Fruit fly (Drosophila melanogaster): ENCODE results near the gene CG5665.

CG5665 gene

dm6 chr3L:20358212-20358611 lies at the start of gene CG5665:
CG5665 (plus strand) TSS chr3L:20358512.
- no peak for TF ChIP-seq Sox102F (GFP tag; optimal IDR thresholded peaks at IDR 0.05)
- TF ChIP-seq CG9139 (GFP tag; optimal IDR thresholded peaks at IDR 0.05): no peak

DNA sequence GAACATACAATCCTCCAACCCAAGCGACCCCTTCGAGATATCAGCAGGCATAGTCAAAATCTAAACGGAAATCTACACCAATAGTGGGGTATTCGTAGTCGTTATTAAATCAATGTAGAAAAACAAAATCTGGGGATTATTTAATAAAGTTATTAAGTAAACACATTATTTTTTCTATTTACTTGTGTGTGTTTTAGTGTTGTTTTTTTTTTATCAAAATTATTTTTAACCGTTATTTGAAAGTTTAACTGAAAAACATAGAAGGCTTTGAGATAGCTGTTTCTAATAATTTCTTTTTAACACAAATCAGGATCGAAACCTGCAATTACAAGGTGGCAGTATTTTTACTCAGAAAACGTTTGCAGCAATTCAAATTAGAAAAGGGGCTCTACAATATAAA lies 49.0 kb upstream of the CG5665 start, which contains the start of gene polo:
Gene polo (plus strand): TSS at position 301 of the 400 bp plus-strand sequence.
- TF ChIP-seq cyc (GFP tag; optimal IDR thresholded peaks at IDR 0.05): no peak
- no peak for TF ChIP-seq spab (GFP tag; optimal IDR thresholded peaks at IDR 0.05)
- TF ChIP-seq Met (GFP tag; optimal IDR thresholded peaks at IDR 0.05): no peak
- no peak for TF ChIP-seq Eip93F (GFP tag; optimal IDR thresholded peaks at IDR 0.05)
- TF ChIP-seq CG3032 (tag; optimal IDR thresholded peaks at IDR 0.05): no peak
- no peak for TF ChIP-seq Ets96B (tag; optimal IDR thresholded peaks at IDR 0.05)
- no peak for TF ChIP-seq CG34406 (GFP tag; optimal IDR thresholded peaks at IDR 0.05)
- no peak for TF ChIP-seq CG6808 (GFP tag; optimal IDR thresholded peaks at IDR 0.05)
- TF ChIP-seq Sox14 (GFP tag; optimal IDR thresholded peaks at IDR 0.05): no peak
- TF ChIP-seq Hr4 (GFP tag; optimal IDR thresholded peaks at IDR 0.05): no peak
- no peak for TF ChIP-seq net (GFP tag; optimal IDR thresholded peaks at IDR 0.05)
- no peak for TF ChIP-seq CG10631 (GFP tag; optimal IDR thresholded peaks at IDR 0.05)
- TF ChIP-seq CG11762 (GFP tag; optimal IDR thresholded peaks at IDR 0.05; ENCODE audit: insufficient read depth): no peak
- TF ChIP-seq Gug (GFP tag; IDR thresholded peaks at IDR 0.05): no peak
- no peak for TF ChIP-seq ss (GFP tag; optimal IDR thresholded peaks at IDR 0.05)
- no peak for TF ChIP-seq vri (GFP tag; optimal IDR thresholded peaks at IDR 0.05)

dm6 chr3L:20309758-20310733 lies 48.3 kb upstream of the CG5665 start:
- TF ChIP-seq acj6 (GFP tag; optimal IDR thresholded peaks at IDR 0.05): no peak
- TF ChIP-seq CG31627 (GFP tag; optimal IDR thresholded peaks at IDR 0.05): peak; percentile 27
- TF ChIP-seq Lpt (GFP tag; optimal IDR thresholded peaks at IDR 0.05): no peak
- peak; percentile 23 for TF ChIP-seq topi (GFP tag; optimal IDR thresholded peaks at IDR 0.05)
- TF ChIP-seq fd85E (GFP tag; optimal IDR thresholded peaks at IDR 0.05): no peak
- peak; percentile 19 for TF ChIP-seq lz (GFP tag; optimal IDR thresholded peaks at IDR 0.05)
- TF ChIP-seq Sox102F (GFP tag; optimal IDR thresholded peaks at IDR 0.05): no peak
- TF ChIP-seq achi (GFP tag; optimal IDR thresholded peaks at IDR 0.05): peak; percentile 63
- peak; percentile 36 for TF ChIP-seq cyc (GFP tag; optimal IDR thresholded peaks at IDR 0.05)
- no peak for TF ChIP-seq CG11902 (GFP tag; optimal IDR thresholded peaks at IDR 0.05)
- peak; percentile 80 for TF ChIP-seq CG1621 (tag; optimal IDR thresholded peaks at IDR 0.05)
- TF ChIP-seq Sox14 (GFP tag; optimal IDR thresholded peaks at IDR 0.05): peak; percentile 47
- peak; percentile 33 for TF ChIP-seq esn (GFP tag; optimal IDR thresholded peaks at IDR 0.05)
- no peak for TF ChIP-seq CG32006 (GFP tag; optimal IDR thresholded peaks at IDR 0.05)
- TF ChIP-seq Blimp-1 (GFP tag; optimal IDR thresholded peaks at IDR 0.05): no peak
- TF ChIP-seq eg (GFP tag; IDR thresholded peaks at IDR 0.05): no peak
- TF ChIP-seq CG3032 (tag; optimal IDR thresholded peaks at IDR 0.05): peak; percentile 11
- TF ChIP-seq Eip78C (GFP tag): peak; percentile 61
- no peak for TF ChIP-seq vri (GFP tag; optimal IDR thresholded peaks at IDR 0.05)
- TF ChIP-seq CG3919 (GFP tag; optimal IDR thresholded peaks at IDR 0.05): no peak

DNA sequence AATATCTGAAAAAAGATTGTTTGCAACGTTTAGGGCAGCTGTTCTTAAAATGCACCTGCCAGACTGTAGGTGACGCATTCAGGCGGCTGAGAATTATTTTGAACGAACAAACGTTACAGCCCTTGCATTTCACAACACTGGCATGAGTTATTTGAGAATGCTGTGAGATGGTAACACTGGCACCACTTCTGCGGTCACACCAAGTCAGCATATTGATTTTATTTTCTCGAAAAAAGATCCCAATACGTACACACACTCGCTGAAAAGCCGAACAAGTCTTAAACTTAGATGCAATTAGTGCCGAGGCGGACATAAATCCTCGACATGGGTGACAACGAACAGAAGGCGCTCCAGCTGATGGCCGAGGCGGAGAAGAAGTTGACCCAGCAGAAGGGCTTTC lies 44.8 kb upstream of the CG5665 start, which contains the start of gene alphaSnap:
Gene alphaSnap (plus strand): TSS at position 164 of the 400 bp plus-strand sequence.
- TF ChIP-seq Sox14 (GFP tag; optimal IDR thresholded peaks at IDR 0.05) (peak; percentile 46), CG32006 (GFP tag; optimal IDR thresholded peaks at IDR 0.05) (no peak), CG3032 (tag; optimal IDR thresholded peaks at IDR 0.05) (peak; percentile 14), Eip78C (GFP tag) (peak; percentile 83), CG6792 (GFP tag; optimal IDR thresholded peaks at IDR 0.05) (no peak), topi (GFP tag; optimal IDR thresholded peaks at IDR 0.05) (peak; percentile 35), esn (GFP tag; optimal IDR thresholded peaks at IDR 0.05) (peak; percentile 51), fkh (GFP tag; optimal IDR thresholded peaks at IDR 0.05) (peak; percentile 56), dsx (GFP tag; optimal IDR thresholded peaks at IDR 0.05; ENCODE audit: poor library complexity, severe bottlenecking) (peak; percentile 19), cyc (GFP tag; optimal IDR thresholded peaks at IDR 0.05) (peak; percentile 11), CG3919 (GFP tag; optimal IDR thresholded peaks at IDR 0.05) (no peak), vri (GFP tag; optimal IDR thresholded peaks at IDR 0.05) (no peak), CG1621 (tag; optimal IDR thresholded peaks at IDR 0.05) (peak; percentile 26), ss (GFP tag; optimal IDR thresholded peaks at IDR 0.05) (peak in 1 of 2 experiments; percentile 5), CG16779 (tag; optimal IDR thresholded peaks at IDR 0.05) (no peak), CG34406 (GFP tag; optimal IDR thresholded peaks at IDR 0.05) (no peak), OdsH (GFP tag; optimal IDR thresholded peaks at IDR 0.05) (no peak), CG31627 (GFP tag; optimal IDR thresholded peaks at IDR 0.05) (peak; percentile 29)

Measured in whole organism, prepupa.